Fruit fly (Drosophila melanogaster): ENCODE results near the gene CG42369.

The CG42369 gene

DNA sequence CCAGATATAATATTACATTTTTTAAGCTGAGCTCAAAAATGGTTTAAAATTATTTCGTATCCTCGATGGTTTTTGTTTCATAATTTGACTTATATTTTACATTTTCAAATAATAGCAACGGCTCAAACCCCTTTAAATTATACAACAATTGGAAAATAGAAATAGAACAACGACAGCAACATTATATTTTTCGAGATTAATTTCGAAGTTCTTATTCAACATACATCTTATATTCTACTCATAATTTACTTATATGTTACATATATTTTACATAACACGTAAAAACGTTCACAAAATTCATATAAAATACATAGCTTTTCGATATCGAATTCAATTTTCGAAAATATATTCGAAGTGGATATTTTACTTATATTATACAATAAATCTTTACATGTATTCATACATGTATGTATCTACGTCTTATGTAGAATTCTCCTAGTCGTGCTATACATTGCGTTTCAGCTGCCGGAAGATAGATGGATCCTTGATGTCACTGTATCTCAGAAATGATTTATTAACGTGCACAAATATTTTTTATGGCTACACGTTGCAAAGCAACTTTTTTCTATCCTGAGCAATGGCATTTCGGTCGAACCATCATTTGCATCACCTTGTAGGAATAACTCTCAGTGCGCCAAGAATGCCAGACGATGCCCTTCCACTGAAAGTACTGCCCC is 40.2 kb downstream of the CG42369 start (continued):
- peak; percentile 2 for TF ChIP-seq Ssrp (tag; optimal IDR thresholded peaks at IDR 0.05)
- no peak for TF ChIP-seq CG4730 (GFP tag; IDR thresholded peaks at IDR 0.05)
- peak; percentile 54 for TF ChIP-seq CG5245 (GFP tag; optimal IDR thresholded peaks at IDR 0.05)
- TF ChIP-seq CG9727 (GFP tag; optimal IDR thresholded peaks at IDR 0.05), result peak; percentile 41
- TF ChIP-seq H15 (GFP tag; IDR thresholded peaks at IDR 0.05), result 0 out of 3 replicates have a peak, but pooled peaks have one; percentile 42
- peak; percentile 42 for TF ChIP-seq CG7271 (tag; optimal IDR thresholded peaks at IDR 0.05)
- TF ChIP-seq dati (GFP tag; IDR thresholded peaks at IDR 0.05), result no peak
- TF ChIP-seq chm (GFP tag; IDR thresholded peaks at IDR 0.05), result no peak
- peak; percentile 36 for TF ChIP-seq CG2678 (tag; optimal IDR thresholded peaks at IDR 0.05)
- TF ChIP-seq CG14965 (GFP tag; optimal IDR thresholded peaks at IDR 0.05; ENCODE audit: borderline replicate concordance), result peak; percentile 98
- TF ChIP-seq pros (GFP tag; optimal IDR thresholded peaks at IDR 0.05), result no peak
- no peak for TF ChIP-seq da (GFP tag; optimal IDR thresholded peaks at IDR 0.05)
- peak; percentile 57 for TF ChIP-seq phol (tag; optimal IDR thresholded peaks at IDR 0.05)
- TF ChIP-seq CG6689 (GFP tag; IDR thresholded peaks at IDR 0.05), result no peak
- no peak for TF ChIP-seq CkIIα-i1 (GFP tag; IDR thresholded peaks at IDR 0.05)
- peak; percentile 51; the same call in 1 of the 2 replicates for TF ChIP-seq stc (GFP tag; IDR thresholded peaks at IDR 0.05)
- no peak for TF ChIP-seq zfh2 (GFP tag; optimal IDR thresholded peaks at IDR 0.05)
- TF ChIP-seq shn (GFP tag; optimal IDR thresholded peaks at IDR 0.05), result no peak
- peak; percentile 65 for TF ChIP-seq pita (GFP tag; optimal IDR thresholded peaks at IDR 0.05)
- peak; percentile 45 for TF ChIP-seq Lhr (GFP tag; optimal IDR thresholded peaks at IDR 0.05)
- no peak for TF ChIP-seq Dp (GFP tag; optimal IDR thresholded peaks at IDR 0.05)
- peak; percentile 4 for TF ChIP-seq CG10209 (GFP tag; optimal IDR thresholded peaks at IDR 0.05)
- TF ChIP-seq tap (tag; optimal IDR thresholded peaks at IDR 0.05), result peak; percentile 33
- TF ChIP-seq CG42726 (GFP tag; IDR thresholded peaks at IDR 0.05; ENCODE audit: partially characterized antibody), result 0 out of 2 replicates have a peak, but pooled peaks have one; percentile 27
- no peak for TF ChIP-seq gem (tag; optimal IDR thresholded peaks at IDR 0.05)
- no peak for TF ChIP-seq CG6175 (GFP tag; IDR thresholded peaks at IDR 0.05)
- TF ChIP-seq toy (GFP tag; IDR thresholded peaks at IDR 0.05), result no peak
- no peak for TF ChIP-seq cwo (GFP tag; optimal IDR thresholded peaks at IDR 0.05)
- no peak for TF ChIP-seq Nf-YA (GFP tag; IDR thresholded peaks at IDR 0.05)
- TF ChIP-seq seq (GFP tag; IDR thresholded peaks at IDR 0.05), result no peak
- no peak for TF ChIP-seq Ravus (GFP tag; IDR thresholded peaks at IDR 0.05)
- TF ChIP-seq Hmx (GFP tag; optimal IDR thresholded peaks at IDR 0.05), result no peak
- TF ChIP-seq wor (GFP tag; IDR thresholded peaks at IDR 0.05), result no peak
- TF ChIP-seq Nf-YB (GFP tag; optimal IDR thresholded peaks at IDR 0.05), result peak; percentile 34
- TF ChIP-seq hb (GFP tag; IDR thresholded peaks at IDR 0.05; ENCODE audit: partially characterized antibody), result no peak
- TF ChIP-seq CG32532 (GFP tag; IDR thresholded peaks at IDR 0.05), result peak; percentile 61; the same call in 1 of the 2 replicates
- peak; percentile 48 for TF ChIP-seq CG2875 (GFP tag; optimal IDR thresholded peaks at IDR 0.05)
- peak; percentile 65 for TF ChIP-seq CG31441 (GFP tag; IDR thresholded peaks at IDR 0.05)
- peak; percentile 60 for TF ChIP-seq nerfin-1 (tag; optimal IDR thresholded peaks at IDR 0.05)
- TF ChIP-seq Awh (GFP tag; IDR thresholded peaks at IDR 0.05), result peak; percentile 60; the same call in 1 of the 2 replicates
- no peak for TF ChIP-seq prd (optimal IDR thresholded peaks at IDR 0.05)
- no peak for TF ChIP-seq prd (GFP tag; IDR thresholded peaks at IDR 0.05)
- peak; percentile 52 for TF ChIP-seq CG1233 (GFP tag; optimal IDR thresholded peaks at IDR 0.05)
- peak; percentile 72 for TF ChIP-seq CG11504 (tag; optimal IDR thresholded peaks at IDR 0.05)
- TF ChIP-seq fd3F (GFP tag; optimal IDR thresholded peaks at IDR 0.05), result no peak
- TF ChIP-seq jing (GFP tag; optimal IDR thresholded peaks at IDR 0.05), result no peak
- TF ChIP-seq CG15696 (tag; optimal IDR thresholded peaks at IDR 0.05), result peak; percentile 53
- no peak for TF ChIP-seq CG7745 (tag; optimal IDR thresholded peaks at IDR 0.05)
- peak; percentile 61 for TF ChIP-seq sob (GFP tag; IDR thresholded peaks at IDR 0.05)
- TF ChIP-seq ci (GFP tag; IDR thresholded peaks at IDR 0.05), result peak; percentile 85; the same call in 2 of the 3 replicates

Data from whole organism, embryonic.